Worm (Caenorhabditis elegans) whole organism, L4 larva: ENCODE data around the gene txt-11.

Experiments used
- R02D3.7 ChIP-seq: fragments of 150-350 bp; sonication (generic microtip); optimal IDR thresholded peaks from 3 replicates; lab custom pipeline; 2014; ENCODE audit warnings: missing biosample characterization, missing genetic modification characterization
- aha-1 ChIP-seq: fragments of 150-350 bp; peaks from one replicate; lab custom pipeline; 2014; ENCODE audit warnings: missing biosample characterization, missing genetic modification characterization
- aly-2 ChIP-seq: sonication (generic microtip); optimal IDR thresholded peaks from 2 replicates; lab custom pipeline; 2018; ENCODE audit warnings: missing biosample characterization, missing genetic modification characterization
- ces-1 ChIP-seq: fragments of 150-350 bp; sonication (generic microtip); optimal IDR thresholded peaks from 4 replicates; lab custom pipeline; 2014; ENCODE audit warnings: missing biosample characterization, missing genetic modification reagents, missing genetic modification characterization
- dve-1 ChIP-seq: sonication (generic microtip); optimal IDR thresholded peaks from 2 replicates; lab custom pipeline; 2017; ENCODE audit warnings: antibody characterized with exemption, mild to moderate bottlenecking, missing genetic modification characterization, missing compliant biosample characterization; ENCODE audit not compliant: insufficient read depth
- egl-27 ChIP-seq: sonication (generic microtip); optimal IDR thresholded peaks from 3 replicates; lab custom pipeline; 2017; ENCODE audit warnings: missing biosample characterization, missing genetic modification reagents, missing genetic modification characterization
- lsy-2 ChIP-seq, 2 experiments: fragments of 150-350 bp in 1 of 2; sonication (generic microtip) in 1 of 2; optimal IDR thresholded peaks; 2 replicates each; lab custom pipeline; 2014 to 2017; ENCODE audit warnings: missing biosample characterization in 2 of 2, missing genetic modification characterization in 2 of 2
- nhr-11 ChIP-seq: fragments of 150-350 bp; optimal IDR thresholded peaks from 2 replicates; lab custom pipeline; 2014; ENCODE audit warnings: missing biosample characterization, missing genetic modification characterization
- nhr-25 ChIP-seq: sonication (generic microtip); optimal IDR thresholded peaks from 2 replicates; lab custom pipeline; 2017; ENCODE audit warnings: missing genetic modification characterization, mild to moderate bottlenecking, missing compliant biosample characterization, antibody characterized with exemption, moderate library complexity, borderline replicate concordance; ENCODE audit not compliant: insufficient read depth
- nhr-28 ChIP-seq: fragments of 150-350 bp; optimal IDR thresholded peaks from 2 replicates; lab custom pipeline; 2014; ENCODE audit warnings: missing biosample characterization, missing genetic modification characterization
- nhr-76 ChIP-seq: fragments of 150-350 bp; optimal IDR thresholded peaks from 2 replicates; lab custom pipeline; 2014; ENCODE audit warnings: missing biosample characterization, missing genetic modification characterization
- snpc-4 ChIP-seq: fragments of 150-350 bp; optimal IDR thresholded peaks from 2 replicates; lab custom pipeline; 2014; ENCODE audit warnings: missing biosample characterization, missing genetic modification characterization
- zip-2 ChIP-seq: fragments of 150-350 bp; optimal IDR thresholded peaks from 2 replicates; lab custom pipeline; 2014; ENCODE audit warnings: missing biosample characterization, missing genetic modification characterization

ce11 chrV:3410098-3410570 is 3.0 kb upstream of the txt-11 start, which contains the start of gene arrd-22:
- no peak for TF ChIP-seq nhr-11 (tag; lab: Kevin White, UChicago)
- peak; percentile 36 for TF ChIP-seq aha-1 (tag; lab: Kevin White, UChicago)
- TF ChIP-seq snpc-4 (tag; lab: Kevin White, UChicago), result no peak
- TF ChIP-seq lsy-2 (tag; optimal IDR thresholded peaks at IDR 0.05; lab: Kevin White, UChicago), result no peak
- TF ChIP-seq zip-2 (tag; lab: Kevin White, UChicago), result no peak
- no peak for TF ChIP-seq dve-1
- TF ChIP-seq nhr-28 (tag; lab: Kevin White, UChicago), result peak; percentile 53
- no peak for TF ChIP-seq egl-27 (tag; lab: Kevin White, UChicago)
- TF ChIP-seq aly-2 (tag; lab: Kevin White, UChicago), result no peak
- TF ChIP-seq ces-1 (GFP tag; lab: Kevin White, UChicago), result peak; percentile 4
- TF ChIP-seq nhr-25 (tag; lab: Kevin White, UChicago), result no peak
- no peak for TF ChIP-seq nhr-76 (tag; lab: Kevin White, UChicago)
- TF ChIP-seq R02D3.7 (tag; lab: Kevin White, UChicago), result no peak
